Fruit fly (Drosophila melanogaster) whole organism, adult: ENCODE results near the gene amos.

Source experiments
- CG11617 ChIP-seq: fragments of 200-800 bp; sonication (Bioruptor generic); optimal IDR thresholded peaks from 2 replicates; lab custom pipeline; 2017; ENCODE audit warnings: mild to moderate bottlenecking, missing biosample characterization, missing genetic modification reagents, missing genetic modification characterization
- CG12768 ChIP-seq: fragments of 200-800 bp; sonication (Bioruptor generic); optimal IDR thresholded peaks from 2 replicates; lab custom pipeline; 2017; ENCODE audit warnings: missing biosample characterization, missing genetic modification characterization, mild to moderate bottlenecking, moderate library complexity, missing genetic modification reagents
- CG14711 ChIP-seq: fragments of 200-800 bp; sonication (Bioruptor generic); optimal IDR thresholded peaks from 2 replicates; lab custom pipeline; 2018; ENCODE audit warnings: missing biosample characterization, mild to moderate bottlenecking, missing genetic modification characterization, moderate library complexity
- CG1620 ChIP-seq: fragments of 200-800 bp; sonication (Bioruptor generic); optimal IDR thresholded peaks from 2 replicates; lab custom pipeline; 2016; ENCODE audit warnings: missing biosample characterization, missing genetic modification characterization
- CG33017 ChIP-seq: fragments of 200-800 bp; sonication (Bioruptor generic); optimal IDR thresholded peaks from 2 replicates; lab custom pipeline; 2018; ENCODE audit warnings: missing biosample characterization, mild to moderate bottlenecking, missing genetic modification characterization, moderate library complexity
- CG5204 ChIP-seq: fragments of 200-800 bp; sonication (Bioruptor generic); optimal IDR thresholded peaks from 2 replicates; lab custom pipeline; 2016; ENCODE audit warnings: missing biosample characterization, missing genetic modification characterization
- CG7045 ChIP-seq: fragments of 200-800 bp; sonication (Bioruptor generic); optimal IDR thresholded peaks from 2 replicates; lab custom pipeline; 2017; ENCODE audit warnings: missing biosample characterization, mild to moderate bottlenecking, missing genetic modification characterization
- CG7101 ChIP-seq: fragments of 200-800 bp; sonication (Bioruptor generic); optimal IDR thresholded peaks from 2 replicates; lab custom pipeline; 2018; ENCODE audit warnings: missing biosample characterization, mild to moderate bottlenecking, missing genetic modification characterization, moderate library complexity
- Clk ChIP-seq: fragments of 200-800 bp; sonication (Bioruptor generic); optimal IDR thresholded peaks from 2 replicates; lab custom pipeline; 2017; ENCODE audit warnings: missing biosample characterization, missing genetic modification characterization
- Crg-1 ChIP-seq: fragments of 200-800 bp; sonication (Bioruptor generic); optimal IDR thresholded peaks from 2 replicates; lab custom pipeline; 2016; ENCODE audit warnings: missing biosample characterization, missing genetic modification characterization
- Hr96 ChIP-seq: fragments of 200-800 bp; sonication (Bioruptor generic); optimal IDR thresholded peaks from 2 replicates; lab custom pipeline; 2016; ENCODE audit warnings: missing biosample characterization, missing genetic modification characterization
- Mnt ChIP-seq: fragments of 200-800 bp; sonication (Bioruptor generic); optimal IDR thresholded peaks from 2 replicates; lab custom pipeline; 2016; ENCODE audit warnings: missing biosample characterization, mild to moderate bottlenecking, missing genetic modification characterization
- bab1 ChIP-seq: fragments of 200-800 bp; sonication (Bioruptor generic); optimal IDR thresholded peaks from 3 replicates; lab custom pipeline; 2019; ENCODE audit warnings: missing biosample characterization, mild to moderate bottlenecking, missing genetic modification characterization, moderate library complexity
- cic ChIP-seq: fragments of 200-800 bp; sonication (Bioruptor generic); optimal IDR thresholded peaks from 2 replicates; lab custom pipeline; 2017; ENCODE audit warnings: missing biosample characterization, mild to moderate bottlenecking, missing genetic modification characterization, moderate library complexity
- cnc ChIP-seq, 2 experiments: fragments of >200 bp; optimal IDR thresholded peaks; 2 replicates each; lab custom pipeline; 2017
- kay ChIP-seq: fragments of 200-800 bp; sonication (Bioruptor generic); peaks from one replicate; lab custom pipeline; 2016; ENCODE audit warnings: missing biosample characterization, missing genetic modification characterization, borderline replicate concordance
- ovo ChIP-seq: fragments of 200-800 bp; sonication (Bioruptor generic); optimal IDR thresholded peaks from 2 replicates; lab custom pipeline; 2016; ENCODE audit warnings: missing biosample characterization, missing genetic modification characterization
- pad ChIP-seq: fragments of 200-800 bp; sonication (Bioruptor generic); optimal IDR thresholded peaks from 3 replicates; lab custom pipeline; 2017; ENCODE audit warnings: missing biosample characterization, missing genetic modification characterization, mild to moderate bottlenecking, moderate library complexity, missing genetic modification reagents
- tj ChIP-seq: fragments of 200-800 bp; sonication (Bioruptor generic); optimal IDR thresholded peaks from 3 replicates; lab custom pipeline; 2017; ENCODE audit warnings: missing biosample characterization, mild to moderate bottlenecking, missing genetic modification characterization, moderate library complexity
- toe ChIP-seq: fragments of 200-800 bp; sonication (Bioruptor generic); optimal IDR thresholded peaks from 2 replicates; lab custom pipeline; 2016; ENCODE audit warnings: missing biosample characterization, missing genetic modification characterization

amos gene

DNA sequence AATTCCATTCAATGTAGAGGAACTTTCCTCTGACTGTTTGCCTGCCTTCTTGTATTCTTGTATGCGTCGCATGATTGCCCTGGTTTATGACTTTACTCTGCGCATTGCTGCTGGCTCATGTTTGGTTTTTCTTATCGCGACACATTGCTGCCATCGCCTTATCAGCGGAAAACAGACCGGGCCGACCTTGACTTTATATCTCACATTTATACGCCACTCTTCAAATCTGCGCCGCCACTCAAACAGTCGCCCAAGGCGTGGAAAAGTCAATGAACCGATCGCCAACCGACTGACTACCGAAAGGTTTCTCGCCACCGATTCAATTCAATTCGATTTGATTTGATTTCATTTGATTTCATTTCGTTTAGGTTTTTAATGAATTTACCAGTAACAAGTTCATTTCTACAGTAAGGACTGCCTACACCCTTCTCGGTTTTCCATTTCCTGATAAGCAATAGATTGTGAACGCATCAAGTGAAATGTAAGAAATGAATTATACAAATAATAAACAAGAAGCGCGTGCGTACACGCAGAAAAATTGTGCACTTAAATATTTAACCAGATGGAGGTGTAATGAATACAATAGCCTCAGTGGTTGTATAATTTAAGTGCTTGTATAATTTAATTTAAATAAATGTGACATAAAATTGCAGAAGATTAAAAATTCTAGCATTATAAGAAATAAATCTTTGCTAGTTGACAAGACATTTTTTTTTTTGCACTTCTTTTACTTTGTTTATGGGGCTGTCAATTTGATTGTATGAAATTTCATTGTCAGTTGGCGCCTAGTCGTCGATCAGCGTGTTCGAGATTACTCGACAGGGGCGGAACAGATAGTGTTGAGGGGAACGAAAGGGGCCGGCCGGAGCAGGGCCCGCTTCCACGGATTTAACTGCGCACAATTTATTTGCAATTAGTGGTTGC lies 30.2 kb downstream of the amos start:
- TF ChIP-seq kay (GFP tag; lab: Kevin White, UChicago) = peak; percentile 56
- peak; percentile 6 for TF ChIP-seq Hr96 (GFP tag; lab: Kevin White, UChicago)
- TF ChIP-seq Clk = no peak
- TF ChIP-seq bab1 (GFP tag; lab: Kevin White, UChicago) = no peak
- no peak for TF ChIP-seq CG12768 (GFP tag; lab: Kevin White, UChicago)
- TF ChIP-seq CG1620 (GFP tag; lab: Kevin White, UChicago) = no peak
- TF ChIP-seq CG33017 = no peak
- TF ChIP-seq Mnt = peak; percentile 48
- peak; percentile 6 for TF ChIP-seq CG5204 (GFP tag; lab: Kevin White, UChicago)
- peak; percentile 27 for TF ChIP-seq CG11617 (GFP tag; lab: Kevin White, UChicago)
- no peak for TF ChIP-seq Crg-1 (GFP tag; lab: Kevin White, UChicago)
- no peak for TF ChIP-seq pad (GFP tag; lab: Kevin White, UChicago)
- TF ChIP-seq cnc (optimal IDR thresholded peaks at IDR 0.05; lab: Kevin White, UChicago) = no peak
- no peak for TF ChIP-seq CG14711 (tag; lab: Kevin White, UChicago)
- TF ChIP-seq toe (GFP tag; lab: Kevin White, UChicago) = no peak
- TF ChIP-seq cic = peak; percentile 54
- TF ChIP-seq tj = peak; percentile 5
- TF ChIP-seq CG7045 (GFP tag; lab: Kevin White, UChicago) = no peak
- TF ChIP-seq CG7101 (tag; lab: Kevin White, UChicago) = peak; percentile 6
- TF ChIP-seq ovo (GFP tag; lab: Kevin White, UChicago) = no peak

DNA sequence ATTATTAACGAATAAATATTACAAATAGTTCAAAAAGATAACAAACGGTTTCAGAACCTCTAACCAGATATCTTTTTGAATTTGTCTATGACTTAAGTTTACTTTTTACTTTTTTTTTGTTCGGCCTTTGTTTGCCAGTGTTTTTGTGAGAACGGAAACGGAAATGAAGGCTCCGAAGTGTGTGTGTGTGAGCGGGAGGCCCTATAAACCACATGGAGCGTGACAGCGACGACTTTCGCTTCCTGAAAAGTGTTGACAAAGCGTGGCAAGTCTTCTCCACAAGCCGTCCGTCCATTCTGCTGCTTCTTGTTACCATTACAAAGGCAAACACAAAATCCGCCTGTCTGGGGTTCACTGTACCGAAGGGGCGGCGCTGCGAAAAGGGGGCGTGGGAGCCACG lies 32.3 kb downstream of the amos start:
- TF ChIP-seq bab1 (GFP tag; lab: Kevin White, UChicago) = no peak
- TF ChIP-seq pad (GFP tag; lab: Kevin White, UChicago) = no peak
- TF ChIP-seq CG12768 (GFP tag; lab: Kevin White, UChicago) = no peak
- TF ChIP-seq Crg-1 (GFP tag; lab: Kevin White, UChicago) = no peak
- no peak for TF ChIP-seq toe (GFP tag; lab: Kevin White, UChicago)
- no peak for TF ChIP-seq Hr96 (GFP tag; lab: Kevin White, UChicago)

DNA sequence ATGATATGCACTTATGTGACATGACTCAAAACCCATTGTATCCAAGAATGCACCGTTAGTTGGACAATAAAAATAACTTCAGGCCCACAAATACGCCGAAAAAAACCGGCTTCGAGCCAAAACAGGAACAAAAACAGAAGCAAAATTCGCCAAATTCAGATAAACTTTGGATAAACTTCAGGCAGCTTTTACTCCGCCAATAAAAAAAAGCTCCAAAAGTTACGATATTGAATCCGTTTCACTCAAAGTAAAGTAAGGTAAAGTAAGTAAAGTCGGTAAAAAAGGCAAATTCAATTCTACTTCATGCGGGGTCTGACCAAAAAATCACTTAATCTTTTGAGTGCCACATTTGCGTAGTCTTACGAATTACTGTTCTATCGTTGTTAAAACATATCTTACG lies 32.7 kb downstream of the amos start:
- TF ChIP-seq kay (GFP tag; lab: Kevin White, UChicago) (peak; percentile 40), CG7101 (tag; lab: Kevin White, UChicago) (no peak)

DNA sequence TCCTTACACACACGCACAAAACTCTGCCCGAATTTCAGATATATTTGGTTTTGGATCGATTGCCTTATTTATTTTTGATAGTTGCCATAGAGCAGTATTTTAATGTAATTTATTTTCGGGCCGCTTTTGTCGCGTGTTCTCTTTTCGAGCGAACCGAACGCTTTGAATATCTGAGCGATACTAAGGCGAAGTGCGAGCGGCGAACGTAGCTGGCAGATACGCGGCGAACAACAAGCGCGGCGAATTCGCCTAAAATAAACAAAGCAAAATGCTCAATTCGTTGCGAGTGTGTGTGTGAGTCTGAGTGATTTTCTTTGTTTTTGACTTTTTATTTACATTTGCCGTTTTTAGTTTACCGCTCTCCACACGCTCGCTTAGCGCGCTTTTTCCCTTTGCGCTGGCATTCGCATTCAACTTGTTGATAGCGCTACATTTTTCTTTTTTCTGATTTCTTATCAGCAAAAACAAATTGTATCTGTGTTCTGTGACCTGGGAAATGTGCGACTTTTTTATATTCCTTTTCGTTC lies 33.6 kb downstream of the amos start:
- TF ChIP-seq CG7045 (GFP tag; lab: Kevin White, UChicago) (peak; percentile 37), CG14711 (tag; lab: Kevin White, UChicago) (no peak), CG7101 (tag; lab: Kevin White, UChicago) (peak; percentile 45), Clk (no peak), CG33017 (peak; percentile 58), CG11617 (GFP tag; lab: Kevin White, UChicago) (peak; percentile 33), bab1 (GFP tag; lab: Kevin White, UChicago) (peak; percentile 58), cnc (optimal IDR thresholded peaks at IDR 0.05; lab: Kevin White, UChicago) (no peak), tj (peak; percentile 43), CG1620 (GFP tag; lab: Kevin White, UChicago) (no peak), Crg-1 (GFP tag; lab: Kevin White, UChicago) (peak; percentile 41), Mnt (peak; percentile 41), ovo (GFP tag; lab: Kevin White, UChicago) (peak; percentile 51), CG12768 (GFP tag; lab: Kevin White, UChicago) (peak; percentile 73), kay (GFP tag; lab: Kevin White, UChicago) (peak; percentile 97), cic (peak; percentile 84), pad (GFP tag; lab: Kevin White, UChicago) (no peak), Hr96 (GFP tag; lab: Kevin White, UChicago) (no peak)

DNA sequence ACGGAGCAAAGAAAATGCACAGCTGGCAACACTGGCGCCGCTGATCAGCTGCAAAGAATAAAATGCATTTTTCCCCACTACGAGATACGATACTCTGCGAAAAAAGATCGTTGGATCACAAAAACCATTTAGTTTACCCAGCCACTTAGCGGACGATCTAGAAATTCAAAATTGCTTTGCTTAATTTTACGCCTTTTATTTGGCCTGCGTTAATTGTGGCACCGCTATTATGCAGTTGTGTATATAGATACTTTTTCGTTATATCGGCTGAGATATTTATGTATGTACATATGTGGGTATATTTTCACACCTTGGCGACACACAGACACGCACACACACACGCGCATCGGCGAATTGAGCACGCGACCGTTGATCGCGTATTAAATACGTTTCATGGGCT lies 34.1 kb downstream of the amos start:
- TF ChIP-seq kay (GFP tag; lab: Kevin White, UChicago) (peak; percentile 33), CG14711 (tag; lab: Kevin White, UChicago) (no peak)

DNA sequence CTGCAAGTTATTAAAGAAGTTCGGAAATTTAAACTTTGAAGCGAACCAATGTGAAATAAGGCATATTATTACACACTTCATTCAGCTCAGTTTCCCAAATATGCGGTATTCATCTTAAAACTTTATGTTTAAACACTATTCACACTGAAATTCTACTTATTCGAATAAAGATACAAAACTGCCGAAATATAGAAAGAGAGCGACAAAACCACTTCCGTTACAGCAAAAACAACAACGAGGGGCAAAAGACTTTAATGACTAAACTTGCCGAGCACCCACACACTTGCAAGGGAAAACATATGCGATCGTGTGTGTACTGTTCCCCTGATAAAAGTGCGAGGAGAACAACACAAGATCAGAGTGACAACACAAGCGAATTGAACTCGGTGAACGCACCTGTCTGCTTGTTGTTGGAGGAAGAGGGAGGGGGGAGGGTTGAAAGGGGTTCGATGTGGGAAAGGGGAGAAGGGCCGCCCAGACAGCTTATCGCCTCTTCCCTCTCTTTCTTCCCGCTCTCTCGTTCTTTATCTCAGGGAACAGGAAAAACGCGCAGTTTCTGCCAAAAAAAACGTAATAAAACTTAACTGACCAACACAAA lies 35.1 kb downstream of the amos start:
- TF ChIP-seq CG14711 (tag; lab: Kevin White, UChicago) (no peak), Mnt (peak; percentile 41), CG11617 (GFP tag; lab: Kevin White, UChicago) (no peak), toe (GFP tag; lab: Kevin White, UChicago) (no peak), cnc (optimal IDR thresholded peaks at IDR 0.05; lab: Kevin White, UChicago) (no peak), CG5204 (GFP tag; lab: Kevin White, UChicago) (no peak), tj (peak; percentile 8), ovo (GFP tag; lab: Kevin White, UChicago) (no peak), CG33017 (no peak), CG7045 (GFP tag; lab: Kevin White, UChicago) (no peak), cic (no peak), Hr96 (GFP tag; lab: Kevin White, UChicago) (no peak), kay (GFP tag; lab: Kevin White, UChicago) (no peak), Clk (no peak), CG7101 (tag; lab: Kevin White, UChicago) (no peak), bab1 (GFP tag; lab: Kevin White, UChicago) (no peak), CG1620 (GFP tag; lab: Kevin White, UChicago) (no peak), Crg-1 (GFP tag; lab: Kevin White, UChicago) (no peak), CG12768 (GFP tag; lab: Kevin White, UChicago) (peak; percentile 36), pad (GFP tag; lab: Kevin White, UChicago) (peak; percentile 86)
